Worm (Caenorhabditis elegans) whole organism, L1 larva: Measurements from ENCODE around the gene clec-146.

Source experiments
- ama-1 ChIP-seq: fragments of 150-350 bp; optimal IDR thresholded peaks from 2 replicates; lab custom pipeline; 2014
- blmp-1 ChIP-seq: fragments of 150-350 bp; optimal IDR thresholded peaks from 2 replicates; lab custom pipeline; 2014; ENCODE audit warnings: missing biosample characterization, missing genetic modification characterization
- ceh-82 ChIP-seq, 3 experiments: fragments of 150-350 bp in 1 of 3; sonication (generic microtip) in 2 of 3; optimal IDR thresholded peaks; 2 replicates each; lab custom pipeline; 2014 to 2017; ENCODE audit warnings: missing biosample characterization in 3 of 3, missing genetic modification characterization in 3 of 3
- egl-27 ChIP-seq, 2 experiments: fragments of 150-350 bp in 1 of 2; sonication (generic microtip); optimal IDR thresholded peaks; 3 replicates each; lab custom pipeline; 2017 to 2018; ENCODE audit warnings: missing biosample characterization in 2 of 2, missing genetic modification characterization in 2 of 2, missing genetic modification reagents in 2 of 2
- elt-2 ChIP-seq: sonication (generic microtip); optimal IDR thresholded peaks from 2 replicates; lab custom pipeline; 2016; ENCODE audit warnings: missing genetic modification characterization, mild to moderate bottlenecking, inconsistent platforms, missing compliant biosample characterization, missing genetic modification reagents
- elt-3 ChIP-seq, 6 experiments: fragments of 150-350 bp in 1 of 6; sonication (generic microtip); optimal IDR thresholded peaks; 2 replicates each; lab custom pipeline; 2017 to 2018; ENCODE audit warnings: missing biosample characterization in 6 of 6, missing genetic modification characterization in 6 of 6, inconsistent platforms in 1 of 6
- fkh-8 ChIP-seq: sonication (generic microtip); optimal IDR thresholded peaks from 2 replicates; lab custom pipeline; 2016; ENCODE audit warnings: mild to moderate bottlenecking, missing genetic modification characterization, missing compliant biosample characterization
- lin-15B ChIP-seq: fragments of 150-350 bp; sonication (generic microtip); optimal IDR thresholded peaks from 3 replicates; lab custom pipeline; 2014; ENCODE audit warnings: missing biosample characterization, missing genetic modification characterization
- nhr-12 ChIP-seq: sonication (generic microtip); optimal IDR thresholded peaks from 2 replicates; lab custom pipeline; 2017; ENCODE audit warnings: missing biosample characterization, missing genetic modification characterization
- rnt-1 ChIP-seq: sonication (generic microtip); optimal IDR thresholded peaks from 2 replicates; lab custom pipeline; 2016; ENCODE audit warnings: mild to moderate bottlenecking, missing genetic modification characterization, moderate library complexity, missing compliant biosample characterization
- skn-1 ChIP-seq: fragments of 150-350 bp; optimal IDR thresholded peaks from 2 replicates; lab custom pipeline; 2014; ENCODE audit warnings: missing biosample characterization, missing genetic modification characterization
- snu-23 ChIP-seq: sonication (generic microtip); optimal IDR thresholded peaks from 2 replicates; lab custom pipeline; 2016; ENCODE audit warnings: missing genetic modification characterization, missing compliant biosample characterization
- sox-4 ChIP-seq: sonication (generic microtip); optimal IDR thresholded peaks from 2 replicates; lab custom pipeline; 2016; ENCODE audit warnings: missing genetic modification characterization, missing compliant biosample characterization
- ztf-4 ChIP-seq: fragments of 150-350 bp; optimal IDR thresholded peaks from 2 replicates; lab custom pipeline; 2014; ENCODE audit warnings: missing biosample characterization, missing genetic modification characterization

DNA sequence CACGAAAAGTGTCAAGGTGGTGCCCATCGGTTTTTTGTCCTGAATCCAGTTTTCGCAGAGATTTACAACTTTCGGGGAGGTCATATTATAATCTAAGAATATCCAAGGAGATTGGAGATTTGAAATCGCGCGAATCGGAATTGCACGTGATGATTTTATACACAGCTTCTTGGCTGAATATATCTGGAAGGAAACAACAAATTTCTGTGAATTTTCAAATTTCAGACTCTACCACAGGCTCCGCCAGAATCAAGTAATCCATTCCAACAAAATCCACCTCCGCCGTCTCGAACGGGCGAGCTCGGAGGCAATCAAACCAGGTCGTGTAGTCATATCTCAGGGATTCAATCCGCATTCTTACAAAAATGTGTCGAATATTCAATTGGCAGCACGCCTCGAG is 1.7 kb upstream of the clec-146 start:
- TF ChIP-seq elt-3 (tag; optimal IDR thresholded peaks at IDR 0.05; lab: Kevin White, UChicago) = no peak
- no peak for TF ChIP-seq egl-27 (tag; optimal IDR thresholded peaks at IDR 0.05; lab: Kevin White, UChicago)
- no peak for TF ChIP-seq lin-15B (tag; lab: Kevin White, UChicago)
- TF ChIP-seq ama-1 (lab: Kevin White, UChicago) = no peak
- no peak for TF ChIP-seq ceh-82 (tag; optimal IDR thresholded peaks at IDR 0.05; lab: Kevin White, UChicago)
- TF ChIP-seq elt-2 (tag; lab: Kevin White, UChicago) = no peak
- no peak for TF ChIP-seq blmp-1 (tag; lab: Kevin White, UChicago)
- no peak for TF ChIP-seq ztf-4
- no peak for TF ChIP-seq fkh-8
- TF ChIP-seq snu-23 (GFP tag; lab: Kevin White, UChicago) = no peak
- no peak for TF ChIP-seq rnt-1 (tag; lab: Kevin White, UChicago)
- TF ChIP-seq nhr-12 (tag; lab: Kevin White, UChicago) = no peak
- TF ChIP-seq sox-4 (tag; lab: Kevin White, UChicago) = no peak
- TF ChIP-seq skn-1 (tag; lab: Kevin White, UChicago) = no peak
